Worm (Caenorhabditis elegans) whole organism, L4/young adult: ENCODE data around the gene srx-84.

Source experiments
- W03F9.2 ChIP-seq: fragments of 150-350 bp; optimal IDR thresholded peaks from 2 replicates; lab custom pipeline; 2014; ENCODE audit warnings: missing biosample characterization, missing genetic modification characterization
- dao-5 ChIP-seq: sonication (generic microtip); optimal IDR thresholded peaks from 2 replicates; lab custom pipeline; 2016; ENCODE audit warnings: missing genotype, missing genetic modification characterization, moderate library complexity, missing compliant biosample characterization
- him-1 ChIP-seq: sonication (generic microtip); optimal IDR thresholded peaks from 2 replicates; lab custom pipeline; 2016; ENCODE audit warnings: missing genotype, missing genetic modification reagents, missing genetic modification characterization, missing compliant biosample characterization

- TF ChIP-seq W03F9.2 (tag; lab: Kevin White, UChicago) (no peak), him-1 (tag; lab: Kevin White, UChicago) (no peak), dao-5 (no peak)
Measured at ce11 chrV:11627837-11628236, 28.9 kb downstream of the srx-84 start.
